Fruit fly (Drosophila melanogaster): ENCODE results near the gene CASK.

Gene CASK

DNA sequence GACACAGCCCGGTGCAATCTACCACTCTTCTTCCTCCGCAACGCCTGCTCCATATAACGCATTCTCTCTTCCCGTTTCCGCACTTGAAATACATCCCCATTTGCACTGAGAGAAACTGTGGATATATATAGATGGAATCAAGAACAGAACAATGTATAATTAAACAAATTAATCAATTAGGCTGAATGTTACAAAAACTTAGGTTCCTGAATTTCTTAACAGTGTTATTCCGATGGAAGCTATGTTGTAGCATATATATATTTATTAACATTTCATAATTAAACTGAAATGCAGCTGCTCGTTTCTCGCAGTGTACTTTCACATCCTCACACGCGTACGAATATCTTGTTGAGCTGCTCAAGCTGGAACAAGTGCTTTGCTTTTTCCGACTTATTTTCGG is 37.0 kb upstream of the CASK start (continued):
- TF ChIP-seq CG8290 (GFP tag; optimal IDR thresholded peaks at IDR 0.05) (no peak), CG8290 (tag; optimal IDR thresholded peaks at IDR 0.05) (no peak), tx (GFP tag; optimal IDR thresholded peaks at IDR 0.05) (peak; percentile 36), salm (tag; optimal IDR thresholded peaks at IDR 0.05) (no peak), kay (GFP tag; optimal IDR thresholded peaks at IDR 0.05) (no peak), Mad (GFP tag; optimal IDR thresholded peaks at IDR 0.05) (peak; percentile 30), CG10565 (GFP tag; optimal IDR thresholded peaks at IDR 0.05) (no peak), luna (GFP tag; optimal IDR thresholded peaks at IDR 0.05) (no peak), MBD-R2 (GFP tag; IDR thresholded peaks at IDR 0.05) (no peak), tna (GFP tag; IDR thresholded peaks at IDR 0.05; ENCODE audit: partially characterized antibody) (no peak), MESR4 (GFP tag; optimal IDR thresholded peaks at IDR 0.05) (no peak), lola (GFP tag; optimal IDR thresholded peaks at IDR 0.05) (peak in 1 of 3 experiments; percentile 75), phol (tag; optimal IDR thresholded peaks at IDR 0.05) (peak; percentile 63), twi (tag; optimal IDR thresholded peaks at IDR 0.05) (peak; percentile 24), Mrtf (GFP tag; IDR thresholded peaks at IDR 0.05) (no peak), CG11695 (GFP tag; IDR thresholded peaks at IDR 0.05) (no peak), Spps (tag; optimal IDR thresholded peaks at IDR 0.05) (peak; percentile 37), dysf (GFP tag; IDR thresholded peaks at IDR 0.05) (0 out of 3 replicates have a peak, but pooled peaks have one; percentile 47), ro (GFP tag; IDR thresholded peaks at IDR 0.05) (no peak), ranshi (GFP tag; IDR thresholded peaks at IDR 0.05) (no peak), Dip2 (GFP tag; IDR thresholded peaks at IDR 0.05) (no peak), CG11456 (GFP tag; IDR thresholded peaks at IDR 0.05) (no peak), Usf (GFP tag; optimal IDR thresholded peaks at IDR 0.05) (no peak), CG2199 (GFP tag; IDR thresholded peaks at IDR 0.05) (no peak), cato (GFP tag; optimal IDR thresholded peaks at IDR 0.05; ENCODE audit: borderline replicate concordance) (no peak), sqz (GFP tag; optimal IDR thresholded peaks at IDR 0.05) (peak; percentile 22), nmo (GFP tag; optimal IDR thresholded peaks at IDR 0.05) (peak; percentile 63), her (GFP tag; optimal IDR thresholded peaks at IDR 0.05) (no peak), CG18619 (GFP tag; optimal IDR thresholded peaks at IDR 0.05) (peak; percentile 38), bigmax (GFP tag; optimal IDR thresholded peaks at IDR 0.05) (no peak), sens-2 (GFP tag; IDR thresholded peaks at IDR 0.05) (peak; percentile 71), NC2β (GFP tag; optimal IDR thresholded peaks at IDR 0.05) (peak; percentile 47), Ravus (GFP tag; IDR thresholded peaks at IDR 0.05) (no peak), BEAF-32 (GFP tag; optimal IDR thresholded peaks at IDR 0.05) (no peak), yki (optimal IDR thresholded peaks at IDR 0.05) (no peak), az2 (GFP tag; optimal IDR thresholded peaks at IDR 0.05) (peak; percentile 60), CG5180 (GFP tag; optimal IDR thresholded peaks at IDR 0.05) (no peak), crol (GFP tag; IDR thresholded peaks at IDR 0.05) (0 out of 2 replicates have a peak, but pooled peaks have one; percentile 17), CoRest (tag; optimal IDR thresholded peaks at IDR 0.05) (peak; percentile 52), D19A (tag; optimal IDR thresholded peaks at IDR 0.05) (peak; percentile 44), unc-4 (GFP tag; IDR thresholded peaks at IDR 0.05; ENCODE audit: partially characterized antibody) (no peak), CG7271 (tag; optimal IDR thresholded peaks at IDR 0.05) (no peak), CG14965 (GFP tag; optimal IDR thresholded peaks at IDR 0.05; ENCODE audit: borderline replicate concordance) (no peak), Dref (GFP tag; IDR thresholded peaks at IDR 0.05) (no peak), Asciz (GFP tag; optimal IDR thresholded peaks at IDR 0.05) (peak; percentile 46), gsb (GFP tag; IDR thresholded peaks at IDR 0.05) (no peak), Ada2b (GFP tag; IDR thresholded peaks at IDR 0.05) (no peak), sug (tag; optimal IDR thresholded peaks at IDR 0.05) (no peak), CG17361 (GFP tag; IDR thresholded peaks at IDR 0.05) (peak; percentile 61; the same call in 2 of the 3 replicates), CG9215 (GFP tag; IDR thresholded peaks at IDR 0.05) (no peak), CG15696 (tag; optimal IDR thresholded peaks at IDR 0.05) (peak; percentile 62), Hr78 (GFP tag; optimal IDR thresholded peaks at IDR 0.05) (peak in 1 of 2 experiments; percentile 13)
